Worm (Caenorhabditis elegans) whole organism, late embryonic: ENCODE results near the gene lag-2.

Experiments
- C08G9.2 ChIP-seq: sonication (generic microtip); optimal IDR thresholded peaks from 2 replicates; lab custom pipeline; 2016; ENCODE audit warnings: mild to moderate bottlenecking, missing genetic modification characterization, moderate library complexity, missing compliant biosample characterization
- C38D4.7 ChIP-seq: fragments of 200-800 bp; sonication (Bioruptor generic); optimal IDR thresholded peaks from 2 replicates; lab custom pipeline; 2018; ENCODE audit warnings: mild to moderate bottlenecking, missing genetic modification characterization, moderate library complexity, missing compliant biosample characterization
- K02D7.2 ChIP-seq: sonication (generic microtip); optimal IDR thresholded peaks from 2 replicates; lab custom pipeline; 2017; ENCODE audit warnings: mild to moderate bottlenecking, missing genetic modification characterization, missing compliant biosample characterization
- K09A11.1 ChIP-seq: sonication (generic microtip); optimal IDR thresholded peaks from 2 replicates; lab custom pipeline; 2017; ENCODE audit warnings: antibody characterized with exemption, mild to moderate bottlenecking, missing genetic modification characterization, missing compliant biosample characterization; ENCODE audit not compliant: insufficient read depth
- T23F11.4 ChIP-seq: fragments of 200-800 bp; sonication (Bioruptor generic); optimal IDR thresholded peaks from 2 replicates; lab custom pipeline; 2018; ENCODE audit warnings: mild to moderate bottlenecking, missing genetic modification characterization, missing compliant biosample characterization
- ahr-1 ChIP-seq: sonication (generic microtip); optimal IDR thresholded peaks from 2 replicates; lab custom pipeline; 2016; ENCODE audit warnings: missing genetic modification characterization, missing compliant biosample characterization
- ama-1 ChIP-seq: fragments of 150-350 bp; optimal IDR thresholded peaks from 2 replicates; lab custom pipeline; 2014
- ceh-18 ChIP-seq: sonication (generic microtip); optimal IDR thresholded peaks from 2 replicates; lab custom pipeline; 2016; ENCODE audit warnings: missing genetic modification characterization, missing compliant biosample characterization
- ceh-19 ChIP-seq: fragments of 200-800 bp; sonication (Bioruptor generic); optimal IDR thresholded peaks from 2 replicates; lab custom pipeline; 2018; ENCODE audit warnings: mild to moderate bottlenecking, missing genetic modification characterization, missing compliant biosample characterization
- ceh-30 ChIP-seq: fragments of 150-350 bp; optimal IDR thresholded peaks from 2 replicates; lab custom pipeline; 2014; ENCODE audit warnings: missing biosample characterization, missing genetic modification characterization
- ceh-34 ChIP-seq: sonication (generic microtip); optimal IDR thresholded peaks from 2 replicates; lab custom pipeline; 2016; ENCODE audit warnings: mild to moderate bottlenecking, missing genetic modification characterization, missing compliant biosample characterization
- ceh-48 ChIP-seq: sonication (generic microtip); optimal IDR thresholded peaks from 2 replicates; lab custom pipeline; 2016; ENCODE audit warnings: missing genetic modification characterization, inconsistent platforms, missing compliant biosample characterization
- ceh-9 ChIP-seq: sonication (generic microtip); optimal IDR thresholded peaks from 2 replicates; lab custom pipeline; 2016; ENCODE audit warnings: mild to moderate bottlenecking, missing genetic modification characterization, inconsistent platforms, missing compliant biosample characterization
- che-1 ChIP-seq: sonication (generic microtip); optimal IDR thresholded peaks from 2 replicates; lab custom pipeline; 2016; ENCODE audit warnings: mild to moderate bottlenecking, missing genetic modification characterization, missing compliant biosample characterization
- dmd-4 ChIP-seq: sonication (generic microtip); optimal IDR thresholded peaks from 2 replicates; lab custom pipeline; 2016; ENCODE audit warnings: borderline replicate concordance, missing genetic modification characterization, missing compliant biosample characterization
- dve-1 ChIP-seq: sonication (generic microtip); optimal IDR thresholded peaks from 2 replicates; lab custom pipeline; 2017; ENCODE audit warnings: antibody characterized with exemption, mild to moderate bottlenecking, missing genetic modification characterization, missing compliant biosample characterization
- elt-2 ChIP-seq: sonication (generic microtip); optimal IDR thresholded peaks from 2 replicates; lab custom pipeline; 2016; ENCODE audit warnings: missing genetic modification reagents, missing genetic modification characterization, missing compliant biosample characterization
- eyg-1 ChIP-seq: sonication (generic microtip); optimal IDR thresholded peaks from 2 replicates; lab custom pipeline; 2016; ENCODE audit warnings: missing genotype, missing genetic modification characterization, missing compliant biosample characterization
- fkh-10 ChIP-seq: fragments of 150-350 bp; optimal IDR thresholded peaks from 2 replicates; lab custom pipeline; 2014; ENCODE audit warnings: missing biosample characterization, missing genetic modification reagents, missing genetic modification characterization
- fkh-6 ChIP-seq: sonication (generic microtip); optimal IDR thresholded peaks from 2 replicates; lab custom pipeline; 2016; ENCODE audit warnings: missing genetic modification characterization, missing compliant biosample characterization
- gmeb-2 ChIP-seq: sonication (generic microtip); optimal IDR thresholded peaks from 2 replicates; lab custom pipeline; 2016; ENCODE audit warnings: missing genetic modification characterization, inconsistent platforms, missing compliant biosample characterization
- hlh-13 ChIP-seq: fragments of 200-800 bp; sonication (Bioruptor generic); optimal IDR thresholded peaks from 2 replicates; lab custom pipeline; 2018; ENCODE audit warnings: mild to moderate bottlenecking, missing genetic modification characterization, missing compliant biosample characterization
- hlh-15 ChIP-seq: sonication (generic microtip); optimal IDR thresholded peaks from 2 replicates; lab custom pipeline; 2016; ENCODE audit warnings: missing genetic modification characterization, missing compliant biosample characterization
- hlh-6 ChIP-seq: sonication (generic microtip); optimal IDR thresholded peaks from 2 replicates; lab custom pipeline; 2016; ENCODE audit warnings: missing genotype, missing genetic modification characterization, missing compliant biosample characterization
- lim-6 ChIP-seq: sonication (generic microtip); optimal IDR thresholded peaks from 2 replicates; lab custom pipeline; 2016; ENCODE audit warnings: missing genetic modification characterization, missing compliant biosample characterization
- lin-11 ChIP-seq: fragments of 200-800 bp; sonication (Bioruptor generic); optimal IDR thresholded peaks from 2 replicates; lab custom pipeline; 2018; ENCODE audit warnings: mild to moderate bottlenecking, missing genetic modification characterization, missing compliant biosample characterization
- madf-2 ChIP-seq: sonication (generic microtip); optimal IDR thresholded peaks from 2 replicates; lab custom pipeline; 2017; ENCODE audit warnings: missing genetic modification characterization, missing compliant biosample characterization
- mec-3 ChIP-seq: sonication (generic microtip); optimal IDR thresholded peaks from 2 replicates; lab custom pipeline; 2016; ENCODE audit warnings: borderline replicate concordance, missing genetic modification characterization, missing compliant biosample characterization
- nhr-232 ChIP-seq: sonication (generic microtip); optimal IDR thresholded peaks from 2 replicates; lab custom pipeline; 2016; ENCODE audit warnings: missing genetic modification characterization, missing compliant biosample characterization
- odd-2 ChIP-seq: sonication (generic microtip); optimal IDR thresholded peaks from 2 replicates; lab custom pipeline; 2017; ENCODE audit warnings: antibody characterized with exemption, mild to moderate bottlenecking, missing genetic modification characterization, missing compliant biosample characterization
- pag-3 ChIP-seq: sonication (generic microtip); optimal IDR thresholded peaks from 2 replicates; lab custom pipeline; 2016; ENCODE audit warnings: missing compliant biosample characterization, missing genetic modification characterization, borderline replicate concordance
- pat-9 ChIP-seq: fragments of 200-800 bp; sonication (Bioruptor generic); optimal IDR thresholded peaks from 2 replicates; lab custom pipeline; 2018; ENCODE audit warnings: mild to moderate bottlenecking, missing genetic modification characterization, moderate library complexity, missing compliant biosample characterization
- pha-4 ChIP-seq: fragments of 150-350 bp; optimal IDR thresholded peaks from 2 replicates; lab custom pipeline; 2018; ENCODE audit warnings: missing biosample characterization, missing genetic modification reagents, missing genetic modification characterization
- pqm-1 ChIP-seq: sonication (generic microtip); optimal IDR thresholded peaks from 2 replicates; lab custom pipeline; 2016; ENCODE audit warnings: missing genetic modification characterization, missing compliant biosample characterization
- pros-1 ChIP-seq: fragments of 150-350 bp; optimal IDR thresholded peaks from 2 replicates; lab custom pipeline; 2014; ENCODE audit warnings: missing biosample characterization, missing genetic modification reagents, missing genetic modification characterization
- rnt-1 ChIP-seq: sonication (generic microtip); optimal IDR thresholded peaks from 2 replicates; lab custom pipeline; 2016; ENCODE audit warnings: missing genetic modification characterization, missing compliant biosample characterization
- sox-2 ChIP-seq: fragments of 200-800 bp; sonication (Bioruptor generic); IDR thresholded peaks from 2 replicates; pipeline ENCODE4 v1.3.6; 2022; ENCODE audit warnings: missing genetic modification reagents, missing genetic modification characterization, missing compliant biosample characterization
- sox-4 ChIP-seq: sonication (generic microtip); optimal IDR thresholded peaks from 2 replicates; lab custom pipeline; 2017; ENCODE audit warnings: mild to moderate bottlenecking, missing genetic modification characterization, inconsistent platforms, missing compliant biosample characterization
- syd-9 ChIP-seq: sonication (generic microtip); optimal IDR thresholded peaks from 2 replicates; lab custom pipeline; 2016; ENCODE audit warnings: mild to moderate bottlenecking, missing genetic modification characterization, moderate library complexity, missing compliant biosample characterization
- tbx-2 ChIP-seq: sonication (generic microtip); optimal IDR thresholded peaks from 2 replicates; lab custom pipeline; 2016; ENCODE audit warnings: missing genetic modification characterization, missing compliant biosample characterization
- tbx-7 ChIP-seq: sonication (generic microtip); optimal IDR thresholded peaks from 2 replicates; lab custom pipeline; 2016; ENCODE audit warnings: missing genotype, missing genetic modification characterization, missing compliant biosample characterization
- ttx-3 ChIP-seq: sonication (generic microtip); optimal IDR thresholded peaks from 2 replicates; lab custom pipeline; 2016; ENCODE audit warnings: missing genetic modification reagents, missing genetic modification characterization, missing compliant biosample characterization
- unc-3 ChIP-seq, 2 experiments: fragments of 200-800 bp in 1 of 2; sonication (Bioruptor generic) in 1 of 2; sonication (generic microtip) in 1 of 2; conservative IDR thresholded peaks in 1 of 2; optimal IDR thresholded peaks in 1 of 2; 2 replicates each; pipeline versions ENCODE4 v1.3.6 to Lab custom; 2016 to 2022; ENCODE audit warnings: missing compliant biosample characterization in 2 of 2, missing genetic modification characterization in 2 of 2, missing genetic modification reagents in 1 of 2
- unc-55 ChIP-seq: sonication (generic microtip); optimal IDR thresholded peaks from 2 replicates; lab custom pipeline; 2017; ENCODE audit warnings: missing biosample characterization, missing genetic modification reagents, missing genetic modification characterization
- unc-86 ChIP-seq: sonication (generic microtip); optimal IDR thresholded peaks from 2 replicates; lab custom pipeline; 2016; ENCODE audit warnings: missing genetic modification characterization, missing compliant biosample characterization
- zip-5 ChIP-seq: sonication (generic microtip); optimal IDR thresholded peaks from 2 replicates; lab custom pipeline; 2016; ENCODE audit warnings: missing genetic modification characterization, missing compliant biosample characterization
- ztf-16 ChIP-seq: sonication (generic microtip); optimal IDR thresholded peaks from 2 replicates; lab custom pipeline; 2017; ENCODE audit warnings: missing genetic modification characterization, missing compliant biosample characterization

The lag-2 gene

ce11 chrV:3188043-3188442 lies at the start of gene lag-2:
TSS of gene lag-2 (plus strand) at chrV:3188343.
- no peak for TF ChIP-seq mec-3 (tag; lab: Kevin White, UChicago)
- TF ChIP-seq pqm-1 (tag; lab: Kevin White, UChicago) = no peak
- TF ChIP-seq rnt-1 (tag; lab: Kevin White, UChicago) = no peak
- TF ChIP-seq madf-2 (tag; lab: Kevin White, UChicago) = no peak
- TF ChIP-seq ceh-30 = no peak
- TF ChIP-seq pros-1 (tag; lab: Kevin White, UChicago) = no peak
- no peak for TF ChIP-seq hlh-13
- TF ChIP-seq eyg-1 (tag; lab: Kevin White, UChicago) = no peak
- TF ChIP-seq tbx-7 (tag; lab: Kevin White, UChicago) = no peak
- no peak for TF ChIP-seq odd-2
- TF ChIP-seq hlh-6 = no peak
- no peak for TF ChIP-seq ama-1 (lab: Kevin White, UChicago)
- TF ChIP-seq zip-5 (tag; lab: Kevin White, UChicago) = no peak
- no peak for TF ChIP-seq unc-3 (GFP tag; conservative IDR thresholded peaks at IDR 0.05; lab: Robert Waterston, UW)
- no peak for TF ChIP-seq unc-3 (tag; optimal IDR thresholded peaks at IDR 0.05; lab: Kevin White, UChicago)
- TF ChIP-seq lin-11 = no peak
- TF ChIP-seq ttx-3 = no peak
- TF ChIP-seq ceh-19 (GFP tag; lab: Kevin White, UChicago) = no peak
- TF ChIP-seq unc-55 (GFP tag; lab: Kevin White, UChicago) = no peak
- TF ChIP-seq nhr-232 (tag; lab: Kevin White, UChicago) = no peak
- no peak for TF ChIP-seq ahr-1 (tag; lab: Kevin White, UChicago)

- TF ChIP-seq T23F11.4 (GFP tag; lab: Kevin White, UChicago) (no peak), C38D4.7 (GFP tag; lab: Kevin White, UChicago) (no peak), ceh-48 (tag; lab: Kevin White, UChicago) (no peak), unc-55 (GFP tag; lab: Kevin White, UChicago) (no peak), ceh-18 (tag; lab: Kevin White, UChicago) (no peak), ceh-34 (no peak), pag-3 (tag; lab: Kevin White, UChicago) (no peak), tbx-2 (no peak)
These were observed 49.7 kb upstream of the lag-2 start, which contains the start of the genes irld-3 and F02C9.1 for ce11 chrV:3138488-3138887. TSS of gene irld-3 (minus strand) at chrV:3138588. TSS of gene F02C9.1 (plus strand) at chrV:3138703.

ce11 chrV:3141190-3141589 lies 47.0 kb upstream of the lag-2 start, which contains the start of gene srab-9:
TSS of gene srab-9 (minus strand) at chrV:3141290.
- TF ChIP-seq ztf-16 (tag; lab: Kevin White, UChicago) = no peak
- no peak for TF ChIP-seq ceh-30
- no peak for TF ChIP-seq ceh-9
- TF ChIP-seq K02D7.2 (tag; lab: Kevin White, UChicago) = no peak
- TF ChIP-seq ceh-19 (GFP tag; lab: Kevin White, UChicago) = no peak
- TF ChIP-seq che-1 (tag; lab: Kevin White, UChicago) = no peak
- no peak for TF ChIP-seq tbx-2
- TF ChIP-seq fkh-6 (tag; lab: Kevin White, UChicago) = no peak
- TF ChIP-seq C08G9.2 (tag; lab: Kevin White, UChicago) = no peak
- no peak for TF ChIP-seq eyg-1 (tag; lab: Kevin White, UChicago)
- no peak for TF ChIP-seq fkh-10 (GFP tag; lab: Kevin White, UChicago)
- no peak for TF ChIP-seq madf-2 (tag; lab: Kevin White, UChicago)
- TF ChIP-seq hlh-6 = no peak
- TF ChIP-seq pat-9 (tag; lab: Kevin White, UChicago) = no peak

DNA sequence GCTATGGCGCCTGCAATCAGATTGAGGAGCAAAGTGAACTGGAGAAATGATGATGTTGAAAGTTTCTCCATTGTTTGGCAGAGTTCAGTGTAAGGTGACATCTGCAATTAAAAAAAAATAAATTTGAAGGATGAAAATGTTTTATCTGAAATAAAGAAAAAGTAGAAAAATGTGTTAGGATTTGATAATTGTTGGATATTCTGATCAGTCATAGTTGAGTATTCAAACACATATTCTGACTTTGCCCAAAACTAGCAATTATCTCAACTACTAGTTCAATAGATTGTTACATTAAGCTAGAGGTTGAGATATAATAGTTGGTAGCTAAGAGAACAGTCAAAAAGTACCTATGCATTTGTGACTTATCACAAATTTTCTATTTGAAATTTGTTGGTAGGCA lies 43.6 kb upstream of the lag-2 start, which contains the start of gene srab-10:
TSS of gene srab-10 (minus strand) at position 101 of the 400 bp plus-strand sequence.
- TF ChIP-seq C38D4.7 (GFP tag; lab: Kevin White, UChicago) = no peak
- no peak for TF ChIP-seq elt-2
- no peak for TF ChIP-seq dve-1 (tag; lab: Kevin White, UChicago)
- TF ChIP-seq syd-9 = no peak
- no peak for TF ChIP-seq fkh-10 (GFP tag; lab: Kevin White, UChicago)
- TF ChIP-seq K09A11.1 = no peak
- no peak for TF ChIP-seq gmeb-2 (tag; lab: Kevin White, UChicago)
- TF ChIP-seq sox-4 (tag; lab: Kevin White, UChicago) = no peak
- no peak for TF ChIP-seq pag-3 (tag; lab: Kevin White, UChicago)
- TF ChIP-seq sox-2 (GFP tag; lab: Robert Waterston, UW) = no peak
- no peak for TF ChIP-seq mec-3 (tag; lab: Kevin White, UChicago)
- no peak for TF ChIP-seq T23F11.4 (GFP tag; lab: Kevin White, UChicago)
- no peak for TF ChIP-seq ahr-1 (tag; lab: Kevin White, UChicago)
- no peak for TF ChIP-seq pha-4 (tag; lab: Kevin White, UChicago)
- TF ChIP-seq lim-6 (tag; lab: Kevin White, UChicago) = no peak
- TF ChIP-seq unc-86 (tag; lab: Kevin White, UChicago) = no peak
- no peak for TF ChIP-seq hlh-15 (tag; lab: Kevin White, UChicago)
- TF ChIP-seq madf-2 (tag; lab: Kevin White, UChicago) = no peak
- no peak for TF ChIP-seq dmd-4
